Fruit fly (Drosophila melanogaster) whole organism, prepupa: ENCODE measurements around the gene Dad.

ENCODE experiments used
- CG10631 ChIP-seq: fragments of 200-800 bp; sonication (Bioruptor generic); optimal IDR thresholded peaks from 2 replicates; lab custom pipeline; 2016; ENCODE audit warnings: missing biosample characterization, missing genetic modification characterization
- CG10669 ChIP-seq: fragments of 200-800 bp; sonication (Bioruptor generic); optimal IDR thresholded peaks from 3 replicates; lab custom pipeline; 2018; ENCODE audit warnings: missing biosample characterization, mild to moderate bottlenecking, missing genetic modification characterization, moderate library complexity
- CG11294 ChIP-seq: fragments of 200-800 bp; sonication (Bioruptor generic); IDR thresholded peaks from 2 replicates; pipeline ENCODE4 v1.3.6; 2022; ENCODE audit warnings: missing biosample characterization, missing genetic modification characterization
- CG11762 ChIP-seq: fragments of 200-800 bp; sonication (Bioruptor generic); optimal IDR thresholded peaks from 3 replicates; lab custom pipeline; 2016; ENCODE audit warnings: missing biosample characterization, missing genetic modification characterization; ENCODE audit not compliant: insufficient read depth
- CG11902 ChIP-seq: fragments of 200-800 bp; sonication (Bioruptor generic); optimal IDR thresholded peaks from 3 replicates; lab custom pipeline; 2016; ENCODE audit warnings: missing biosample characterization, missing genetic modification characterization
- CG1621 ChIP-seq: fragments of 200-800 bp; sonication (Bioruptor generic); optimal IDR thresholded peaks from 3 replicates; lab custom pipeline; 2018; ENCODE audit warnings: missing biosample characterization, mild to moderate bottlenecking, missing genetic modification characterization
- CG3032 ChIP-seq: fragments of 200-800 bp; optimal IDR thresholded peaks from 2 replicates; lab custom pipeline; 2019; ENCODE audit warnings: missing biosample characterization, mild to moderate bottlenecking, missing genetic modification characterization, moderate library complexity
- CG31627 ChIP-seq: fragments of 200-800 bp; sonication (Bioruptor generic); optimal IDR thresholded peaks from 3 replicates; lab custom pipeline; 2016; ENCODE audit warnings: missing biosample characterization, missing genetic modification characterization
- CG32006 ChIP-seq: fragments of 200-800 bp; sonication (Bioruptor generic); optimal IDR thresholded peaks from 3 replicates; lab custom pipeline; 2017; ENCODE audit warnings: missing biosample characterization, mild to moderate bottlenecking, missing genetic modification characterization
- CG34406 ChIP-seq: fragments of 200-800 bp; sonication (Bioruptor generic); optimal IDR thresholded peaks from 3 replicates; lab custom pipeline; 2016; ENCODE audit warnings: missing biosample characterization, missing genetic modification characterization
- CG3919 ChIP-seq: fragments of 200-800 bp; sonication (Bioruptor generic); optimal IDR thresholded peaks from 3 replicates; lab custom pipeline; 2016; ENCODE audit warnings: missing biosample characterization, missing genetic modification characterization
- CG6163 ChIP-seq: fragments of 200-800 bp; sonication (Bioruptor generic); IDR thresholded peaks from 3 replicates; pipeline ENCODE4 v1.3.6; 2022; ENCODE audit warnings: missing biosample characterization, missing genetic modification characterization
- CG6792 ChIP-seq: fragments of 200-800 bp; sonication (Bioruptor generic); optimal IDR thresholded peaks from 3 replicates; lab custom pipeline; 2016; ENCODE audit warnings: missing biosample characterization, missing genetic modification characterization
- CG6808 ChIP-seq: fragments of 200-800 bp; sonication (Bioruptor generic); optimal IDR thresholded peaks from 3 replicates; lab custom pipeline; 2017; ENCODE audit warnings: missing biosample characterization, missing genetic modification characterization, mild to moderate bottlenecking, moderate library complexity, missing genetic modification reagents
- CG7368 ChIP-seq: fragments of 200-800 bp; sonication (Bioruptor generic); optimal IDR thresholded peaks from 3 replicates; lab custom pipeline; 2016; ENCODE audit warnings: missing biosample characterization, missing genetic modification characterization
- CG8119 ChIP-seq: fragments of 200-800 bp; sonication (Bioruptor generic); IDR thresholded peaks from 3 replicates; pipeline ENCODE4 v1.3.6; 2022; ENCODE audit warnings: missing biosample characterization, missing genetic modification characterization
- CG8319 ChIP-seq: fragments of 200-800 bp; sonication (Bioruptor generic); optimal IDR thresholded peaks from 3 replicates; lab custom pipeline; 2016; ENCODE audit warnings: missing biosample characterization, missing genetic modification characterization
- CG9139 ChIP-seq: fragments of 200-800 bp; sonication (Bioruptor generic); optimal IDR thresholded peaks from 3 replicates; lab custom pipeline; 2017; ENCODE audit warnings: missing biosample characterization, mild to moderate bottlenecking, missing genetic modification characterization
- Eip78C ChIP-seq: fragments of 200-800 bp; sonication (Bioruptor generic); peaks from one replicate; lab custom pipeline; 2016; ENCODE audit warnings: missing biosample characterization, missing genetic modification characterization
- Eip93F ChIP-seq: fragments of 200-800 bp; sonication (Bioruptor generic); optimal IDR thresholded peaks from 2 replicates; lab custom pipeline; 2016; ENCODE audit warnings: missing biosample characterization, mild to moderate bottlenecking, missing genetic modification characterization
- Ets21C ChIP-seq: fragments of 200-800 bp; sonication (Bioruptor generic); optimal IDR thresholded peaks from 3 replicates; lab custom pipeline; 2016; ENCODE audit warnings: missing biosample characterization, missing genetic modification characterization
- Ets96B ChIP-seq: fragments of 200-800 bp; optimal IDR thresholded peaks from 2 replicates; lab custom pipeline; 2019; ENCODE audit warnings: missing biosample characterization, mild to moderate bottlenecking, missing genetic modification characterization, moderate library complexity
- Hr38 ChIP-seq: sonication (Bioruptor generic); optimal IDR thresholded peaks from 2 replicates; lab custom pipeline; 2016; ENCODE audit warnings: missing biosample characterization, missing genetic modification characterization
- Hr39 ChIP-seq: fragments of 200-800 bp; sonication (Bioruptor generic); optimal IDR thresholded peaks from 2 replicates; lab custom pipeline; 2016; ENCODE audit warnings: missing biosample characterization, missing genetic modification characterization
- Hr4 ChIP-seq: fragments of 200-800 bp; sonication (Bioruptor generic); optimal IDR thresholded peaks from 3 replicates; lab custom pipeline; 2016; ENCODE audit warnings: missing biosample characterization, missing genetic modification characterization
- Lpt ChIP-seq: fragments of 200-800 bp; sonication (Bioruptor generic); optimal IDR thresholded peaks from 3 replicates; lab custom pipeline; 2016; ENCODE audit warnings: missing biosample characterization, missing genetic modification characterization
- Met ChIP-seq: fragments of 200-800 bp; sonication (Bioruptor generic); optimal IDR thresholded peaks from 3 replicates; lab custom pipeline; 2016; ENCODE audit warnings: missing biosample characterization, missing genetic modification characterization
- OdsH ChIP-seq: fragments of 200-800 bp; sonication (Bioruptor generic); optimal IDR thresholded peaks from 3 replicates; lab custom pipeline; 2016; ENCODE audit warnings: missing biosample characterization, missing genetic modification characterization
- Smox ChIP-seq: fragments of 200-800 bp; sonication (Bioruptor generic); optimal IDR thresholded peaks from 3 replicates; lab custom pipeline; 2016; ENCODE audit warnings: missing biosample characterization, missing genetic modification characterization
- Sox102F ChIP-seq: fragments of 200-800 bp; sonication (Bioruptor generic); optimal IDR thresholded peaks from 2 replicates; lab custom pipeline; 2016; ENCODE audit warnings: missing biosample characterization, mild to moderate bottlenecking, missing genetic modification characterization
- Sox14 ChIP-seq: fragments of 200-800 bp; sonication (Bioruptor generic); optimal IDR thresholded peaks from 3 replicates; lab custom pipeline; 2016; ENCODE audit warnings: missing biosample characterization, missing genetic modification characterization
- Sox15 ChIP-seq: fragments of 200-800 bp; sonication (Bioruptor generic); optimal IDR thresholded peaks from 3 replicates; lab custom pipeline; 2016; ENCODE audit warnings: missing biosample characterization, missing genetic modification characterization
- achi ChIP-seq: fragments of 200-800 bp; sonication (Bioruptor generic); optimal IDR thresholded peaks from 3 replicates; lab custom pipeline; 2016; ENCODE audit warnings: missing biosample characterization, missing genetic modification characterization
- dac ChIP-seq: fragments of 200-800 bp; sonication (Bioruptor generic); optimal IDR thresholded peaks from 2 replicates; lab custom pipeline; 2017; ENCODE audit warnings: missing biosample characterization, mild to moderate bottlenecking, missing genetic modification characterization
- dsx ChIP-seq: fragments of 200-800 bp; optimal IDR thresholded peaks from 3 replicates; lab custom pipeline; 2019; ENCODE audit warnings: missing biosample characterization, mild to moderate bottlenecking, missing genetic modification characterization, moderate library complexity; ENCODE audit not compliant: poor library complexity, severe bottlenecking
- eg ChIP-seq: fragments of 200-800 bp; sonication (Bioruptor generic); IDR thresholded peaks from 3 replicates; pipeline ENCODE4 v1.3.6; 2022; ENCODE audit warnings: missing biosample characterization, missing genetic modification characterization
- fd59A ChIP-seq: fragments of 200-800 bp; sonication (Bioruptor generic); optimal IDR thresholded peaks from 2 replicates; lab custom pipeline; 2017; ENCODE audit warnings: missing biosample characterization, mild to moderate bottlenecking, missing genetic modification characterization, missing genetic modification reagents
- fkh ChIP-seq: fragments of 200-800 bp; sonication (Bioruptor generic); optimal IDR thresholded peaks from 3 replicates; lab custom pipeline; 2017; ENCODE audit warnings: missing biosample characterization, mild to moderate bottlenecking, missing genetic modification characterization, moderate library complexity
- lz ChIP-seq: fragments of 200-800 bp; sonication (Bioruptor generic); optimal IDR thresholded peaks from 3 replicates; lab custom pipeline; 2016; ENCODE audit warnings: missing biosample characterization, missing genetic modification characterization
- pdm3 ChIP-seq: fragments of 200-800 bp; sonication (Bioruptor generic); optimal IDR thresholded peaks from 3 replicates; lab custom pipeline; 2016; ENCODE audit warnings: missing biosample characterization, missing genetic modification characterization
- salr ChIP-seq, 2 experiments: fragments of 200-800 bp; sonication (Bioruptor generic); optimal IDR thresholded peaks; 3 replicates each; lab custom pipeline; 2016 to 2018; ENCODE audit warnings: missing biosample characterization in 2 of 2, missing genetic modification characterization in 2 of 2, mild to moderate bottlenecking in 1 of 2
- spab ChIP-seq: fragments of 200-800 bp; sonication (Bioruptor generic); optimal IDR thresholded peaks from 2 replicates; lab custom pipeline; 2017; ENCODE audit warnings: missing biosample characterization, mild to moderate bottlenecking, missing genetic modification characterization, missing genetic modification reagents
- ss ChIP-seq, 2 experiments: fragments of 200-800 bp; sonication (Bioruptor generic); optimal IDR thresholded peaks; 2 replicates in 1 of 2; 3 replicates in 1 of 2; lab custom pipeline; 2017 to 2018; ENCODE audit warnings: mild to moderate bottlenecking in 2 of 2, missing biosample characterization in 2 of 2, missing genetic modification characterization in 2 of 2, moderate library complexity in 1 of 2
- svp ChIP-seq: fragments of 200-800 bp; sonication (Bioruptor generic); peaks from one replicate; lab custom pipeline; 2016; ENCODE audit warnings: missing biosample characterization, missing genetic modification characterization
- topi ChIP-seq: fragments of 200-800 bp; sonication (Bioruptor generic); optimal IDR thresholded peaks from 3 replicates; lab custom pipeline; 2016; ENCODE audit warnings: missing biosample characterization, missing genetic modification characterization
- vri ChIP-seq: fragments of 200-800 bp; sonication (Bioruptor generic); optimal IDR thresholded peaks from 3 replicates; lab custom pipeline; 2016; ENCODE audit warnings: missing biosample characterization, mild to moderate bottlenecking, missing genetic modification characterization

The Dad gene

dm6 chr3R:17079859-17080255, 26.1 kb downstream of the Dad start, which contains the start of the genes Keap1 and kuk (continued):
- TF ChIP-seq CG32006 (peak; percentile 21), Hr38 (GFP tag; lab: Kevin White, UChicago) (no peak), CG6792 (GFP tag; lab: Kevin White, UChicago) (peak; percentile 8), CG6163 (peak; percentile 38; the same call in 1 of the 3 replicates), CG3032 (tag; lab: Kevin White, UChicago) (peak; percentile 35), CG9139 (GFP tag; lab: Kevin White, UChicago) (no peak), lz (GFP tag; lab: Kevin White, UChicago) (peak; percentile 70), vri (GFP tag; lab: Kevin White, UChicago) (peak; percentile 68), Hr39 (GFP tag; lab: Kevin White, UChicago) (peak; percentile 61), CG8319 (GFP tag; lab: Kevin White, UChicago) (peak; percentile 19), Eip93F (GFP tag; lab: Kevin White, UChicago) (peak; percentile 43), CG8119 (GFP tag; lab: Robert Waterston, UW) (no peak), salr (GFP tag; optimal IDR thresholded peaks at IDR 0.05; lab: Kevin White, UChicago) (no peak), Eip78C (GFP tag; lab: Kevin White, UChicago) (peak; percentile 27), Smox (GFP tag; lab: Kevin White, UChicago) (peak; percentile 66), Hr4 (peak; percentile 38), ss (GFP tag; optimal IDR thresholded peaks at IDR 0.05; lab: Kevin White, UChicago) (no peak), CG11902 (GFP tag; lab: Kevin White, UChicago) (no peak), Ets96B (tag; lab: Kevin White, UChicago) (no peak), fd59A (no peak), Sox102F (GFP tag; lab: Kevin White, UChicago) (peak; percentile 36), CG11762 (GFP tag; lab: Kevin White, UChicago) (peak; percentile 17)

dm6 chr3R:17080666-17081358, 27.0 kb downstream of the Dad start:
- TF ChIP-seq achi (peak; percentile 98), CG10631 (peak; percentile 97), CG7368 (peak; percentile 95), Met (GFP tag; lab: Kevin White, UChicago) (peak; percentile 98), OdsH (peak; percentile 98), CG34406 (GFP tag; lab: Kevin White, UChicago) (peak; percentile 98), Hr38 (GFP tag; lab: Kevin White, UChicago) (peak; percentile 48), CG3919 (peak; percentile 98), pdm3 (GFP tag; lab: Kevin White, UChicago) (peak; percentile 98), CG31627 (GFP tag; lab: Kevin White, UChicago) (peak; percentile 96), CG6808 (GFP tag; lab: Kevin White, UChicago) (peak; percentile 98), fkh (GFP tag; lab: Kevin White, UChicago) (peak; percentile 67), Eip93F (GFP tag; lab: Kevin White, UChicago) (peak; percentile 93), Hr4 (peak; percentile 98), Sox14 (GFP tag; lab: Kevin White, UChicago) (peak; percentile 97), dac (GFP tag; lab: Kevin White, UChicago) (peak; percentile 94), dsx (GFP tag; lab: Kevin White, UChicago) (peak; percentile 95), CG32006 (peak; percentile 99), Sox15 (GFP tag; lab: Kevin White, UChicago) (peak; percentile 94), eg (GFP tag; lab: Robert Waterston, UW) (peak; percentile 96), CG11902 (GFP tag; lab: Kevin White, UChicago) (peak; percentile 91), topi (GFP tag; lab: Kevin White, UChicago) (peak; percentile 98), salr (GFP tag; optimal IDR thresholded peaks at IDR 0.05; lab: Kevin White, UChicago) (peak; percentile 86 to 99), Sox102F (GFP tag; lab: Kevin White, UChicago) (peak; percentile 95), Smox (GFP tag; lab: Kevin White, UChicago) (peak; percentile 97), lz (GFP tag; lab: Kevin White, UChicago) (peak; percentile 97), Eip78C (GFP tag; lab: Kevin White, UChicago) (peak; percentile 100), CG6163 (peak; percentile 95), CG11294 (GFP tag; lab: Robert Waterston, UW) (peak; percentile 93), CG10669 (GFP tag; lab: Kevin White, UChicago) (peak; percentile 97), svp (GFP tag; lab: Kevin White, UChicago) (peak; percentile 99), vri (GFP tag; lab: Kevin White, UChicago) (peak; percentile 88), spab (GFP tag; lab: Kevin White, UChicago) (peak; percentile 98), CG6792 (GFP tag; lab: Kevin White, UChicago) (peak; percentile 97), CG1621 (tag; lab: Kevin White, UChicago) (peak; percentile 93), Lpt (peak; percentile 98), Ets21C (GFP tag; lab: Kevin White, UChicago) (peak; percentile 91), CG3032 (tag; lab: Kevin White, UChicago) (peak; percentile 98)
